Worm (Caenorhabditis elegans): ENCODE results near the gene tpp-2.

The tpp-2 gene

ce11 chrII:6116701-6117100 lies 19.3 kb upstream of the tpp-2 start:
- TF ChIP-seq athp-1 (tag; optimal IDR thresholded peaks at IDR 0.05) (no peak), nhr-120 (GFP tag; IDR thresholded peaks at IDR 0.05) (no peak), snpc-1.3 (tag; optimal IDR thresholded peaks at IDR 0.05; ENCODE audit: insufficient read depth) (no peak), F57C9.4 (tag; optimal IDR thresholded peaks at IDR 0.05) (no peak), egrh-3 (GFP tag; IDR thresholded peaks at IDR 0.05) (no peak), nfya-1 (tag; optimal IDR thresholded peaks at IDR 0.05; ENCODE audit: borderline replicate concordance, insufficient read depth) (no peak), C17E4.6 (GFP tag; IDR thresholded peaks at IDR 0.05) (no peak), rpc-1 (optimal IDR thresholded peaks at IDR 0.05) (no peak), rpc-1 (tag; optimal IDR thresholded peaks at IDR 0.05) (no peak), ztf-28 (GFP tag; IDR thresholded peaks at IDR 0.05) (no peak), mel-28 (tag; optimal IDR thresholded peaks at IDR 0.05; ENCODE audit: borderline replicate concordance) (no peak), F49E8.2 (tag; optimal IDR thresholded peaks at IDR 0.05; ENCODE audit: insufficient read depth) (no peak), nhr-90 (tag; optimal IDR thresholded peaks at IDR 0.05) (no peak), F39B2.1 (GFP tag; IDR thresholded peaks at IDR 0.05) (no peak), ceh-91 (GFP tag; IDR thresholded peaks at IDR 0.05) (no peak), nhr-80 (tag; optimal IDR thresholded peaks at IDR 0.05) (no peak), rcor-1 (GFP tag; IDR thresholded peaks at IDR 0.05) (no peak), sptf-2 (GFP tag; optimal IDR thresholded peaks at IDR 0.05) (no peak)

- TF ChIP-seq nhr-90 (tag; optimal IDR thresholded peaks at IDR 0.05) (no peak), ceh-27 (GFP tag; optimal IDR thresholded peaks at IDR 0.05) (peak; percentile 61)
These were observed 17.9 kb upstream of the tpp-2 start for ce11 chrII:6115283-6115682.

- TF ChIP-seq ceh-27 (GFP tag; optimal IDR thresholded peaks at IDR 0.05): peak; percentile 21
- TF ChIP-seq ztf-22 (GFP tag; optimal IDR thresholded peaks at IDR 0.05): no peak
These were observed 16.5 kb upstream of the tpp-2 start for ce11 chrII:6113842-6114441.

- TF ChIP-seq B0019.2 (GFP tag; conservative IDR thresholded peaks at IDR 0.05) (no peak), F33H1.4 (GFP tag; IDR thresholded peaks at IDR 0.05) (peak; percentile 83), lsl-1 (GFP tag; optimal IDR thresholded peaks at IDR 0.05) (peak; percentile 91), egl-18 (GFP tag; IDR thresholded peaks at IDR 0.05) (no peak), lin-54 (GFP tag; optimal IDR thresholded peaks at IDR 0.05) (peak; percentile 3), lir-1 (GFP tag; conservative IDR thresholded peaks at IDR 0.05) (no peak), nfyb-1 (GFP tag; IDR thresholded peaks at IDR 0.05) (no peak), ztf-3 (GFP tag; optimal IDR thresholded peaks at IDR 0.05) (no peak), ztf-18 (tag; optimal IDR thresholded peaks at IDR 0.05) (no peak), B0035.1 (tag; optimal IDR thresholded peaks at IDR 0.05) (no peak), D2030.7 (GFP tag; IDR thresholded peaks at IDR 0.05) (peak; percentile 66), pbrm-1 (GFP tag; IDR thresholded peaks at IDR 0.05) (no peak), dpl-1 (GFP tag; optimal IDR thresholded peaks at IDR 0.05) (peak; percentile 26), madf-8 (GFP tag; conservative IDR thresholded peaks at IDR 0.05) (peak; percentile 70), xnd-1 (tag; optimal IDR thresholded peaks at IDR 0.05) (peak; percentile 46), let-526 (GFP tag; IDR thresholded peaks at IDR 0.05) (no peak), dox-1 (GFP tag; IDR thresholded peaks at IDR 0.05) (peak; percentile 18; the same call in 1 of the 2 replicates), efl-1 (GFP tag; optimal IDR thresholded peaks at IDR 0.05) (peak; percentile 38), him-1 (tag; optimal IDR thresholded peaks at IDR 0.05) (no peak), akir-1 (GFP tag; optimal IDR thresholded peaks at IDR 0.05) (no peak), egl-44 (GFP tag; IDR thresholded peaks at IDR 0.05) (no peak), tlf-1 (GFP tag; optimal IDR thresholded peaks at IDR 0.05) (no peak), mxl-1 (tag; optimal IDR thresholded peaks at IDR 0.05) (no peak), rpc-1 (optimal IDR thresholded peaks at IDR 0.05) (no peak), rpc-1 (tag; optimal IDR thresholded peaks at IDR 0.05) (no peak), nhr-27 (tag; optimal IDR thresholded peaks at IDR 0.05) (no peak), madf-6 (GFP tag; IDR thresholded peaks at IDR 0.05) (peak; percentile 79)
These were observed 15.8 kb upstream of the tpp-2 start, which contains the start of gene heri-1 for ce11 chrII:6113187-6113586. Gene heri-1 (minus strand): TSS chrII:6113194.
